Fruit fly (Drosophila melanogaster) whole organism, embryonic: ENCODE measurements around the gene CG31816.
A peak's percentile ranks its signal among the peaks of the same experiment; 100 is the strongest.

Experiments
- Ada2b ChIP-seq: fragments of 200-800 bp; sonication (Bioruptor generic); IDR thresholded peaks from 2 replicates; pipeline ENCODE4 v1.3.6; 2022; ENCODE audit warnings: missing biosample characterization, missing genetic modification characterization
- CG10274 ChIP-seq: fragments of 200-800 bp; sonication (Bioruptor generic); optimal IDR thresholded peaks from 3 replicates; lab custom pipeline; 2017; ENCODE audit warnings: missing biosample characterization, mild to moderate bottlenecking, missing genetic modification characterization
- CG12104 ChIP-seq: fragments of 200-800 bp; sonication (Bioruptor generic); optimal IDR thresholded peaks from 3 replicates; lab custom pipeline; 2016; ENCODE audit warnings: missing biosample characterization, missing genetic modification characterization
- CG14965 ChIP-seq: fragments of 200-800 bp; sonication (Bioruptor generic); optimal IDR thresholded peaks from 2 replicates; lab custom pipeline; 2016; ENCODE audit warnings: missing biosample characterization, missing genetic modification characterization, borderline replicate concordance
- CG15269 ChIP-seq: fragments of 200-800 bp; sonication (Bioruptor generic); optimal IDR thresholded peaks from 2 replicates; lab custom pipeline; 2018; ENCODE audit warnings: missing biosample characterization, mild to moderate bottlenecking, missing genetic modification characterization, moderate library complexity
- CG1603 ChIP-seq: fragments of 200-800 bp; sonication (Bioruptor generic); optimal IDR thresholded peaks from 2 replicates; lab custom pipeline; 2019; ENCODE audit warnings: missing biosample characterization, mild to moderate bottlenecking, missing genetic modification characterization, moderate library complexity
- CG17568 ChIP-seq: fragments of 200-800 bp; sonication (Bioruptor generic); optimal IDR thresholded peaks from 2 replicates; lab custom pipeline; 2018; ENCODE audit warnings: missing biosample characterization, mild to moderate bottlenecking, missing genetic modification characterization, moderate library complexity
- CG18262 ChIP-seq: fragments of 200-800 bp; optimal IDR thresholded peaks from 3 replicates; lab custom pipeline; 2019; ENCODE audit warnings: missing biosample characterization, mild to moderate bottlenecking, missing genetic modification characterization, moderate library complexity
- CG2120 ChIP-seq: fragments of 200-800 bp; sonication (Bioruptor generic); optimal IDR thresholded peaks from 3 replicates; lab custom pipeline; 2016; ENCODE audit warnings: missing biosample characterization, missing genetic modification characterization
- CG2678 ChIP-seq: fragments of 200-800 bp; sonication (Bioruptor generic); optimal IDR thresholded peaks from 3 replicates; lab custom pipeline; 2019; ENCODE audit warnings: missing biosample characterization, mild to moderate bottlenecking, missing genetic modification characterization, moderate library complexity
- CG2875 ChIP-seq: fragments of 200-800 bp; sonication (Bioruptor generic); optimal IDR thresholded peaks from 2 replicates; lab custom pipeline; 2017; ENCODE audit warnings: missing biosample characterization, mild to moderate bottlenecking, missing genetic modification characterization, missing genetic modification reagents
- CG30020 ChIP-seq: fragments of 200-800 bp; optimal IDR thresholded peaks from 2 replicates; lab custom pipeline; 2019; ENCODE audit warnings: missing biosample characterization, mild to moderate bottlenecking, missing genetic modification characterization, moderate library complexity
- CG33557 ChIP-seq: fragments of 200-800 bp; sonication (Bioruptor generic); optimal IDR thresholded peaks from 2 replicates; lab custom pipeline; 2019; ENCODE audit warnings: missing biosample characterization, mild to moderate bottlenecking, missing genetic modification characterization, moderate library complexity
- CG34224 ChIP-seq: fragments of 200-800 bp; sonication (Bioruptor generic); IDR thresholded peaks from 3 replicates; pipeline ENCODE4 v1.3.6; 2022; ENCODE audit warnings: missing biosample characterization, missing genetic modification characterization; ENCODE audit not compliant: partially characterized antibody
- CG3838 ChIP-seq: fragments of 200-800 bp; sonication (Bioruptor generic); optimal IDR thresholded peaks from 3 replicates; lab custom pipeline; 2016; ENCODE audit warnings: missing biosample characterization, missing genetic modification characterization
- CG7556 ChIP-seq: fragments of 200-800 bp; sonication (Bioruptor generic); optimal IDR thresholded peaks from 2 replicates; lab custom pipeline; 2017; ENCODE audit warnings: missing biosample characterization, mild to moderate bottlenecking, missing genetic modification characterization
- CG7987 ChIP-seq: fragments of 200-800 bp; sonication (Bioruptor generic); optimal IDR thresholded peaks from 2 replicates; lab custom pipeline; 2018; ENCODE audit warnings: missing biosample characterization, mild to moderate bottlenecking, missing genetic modification characterization, moderate library complexity
- CG9437 ChIP-seq: fragments of 200-800 bp; sonication (Bioruptor generic); optimal IDR thresholded peaks from 2 replicates; lab custom pipeline; 2018; ENCODE audit warnings: missing biosample characterization, mild to moderate bottlenecking, missing genetic modification characterization
- CG9797 ChIP-seq: fragments of 200-800 bp; sonication (Bioruptor generic); optimal IDR thresholded peaks from 3 replicates; lab custom pipeline; 2018; ENCODE audit warnings: missing biosample characterization, mild to moderate bottlenecking, missing genetic modification characterization
- Chrac-16 ChIP-seq: fragments of 200-800 bp; sonication (Bioruptor generic); optimal IDR thresholded peaks from 3 replicates; lab custom pipeline; 2016; ENCODE audit warnings: missing biosample characterization, missing genetic modification characterization
- Doc2 ChIP-seq: fragments of 200-800 bp; sonication (Bioruptor generic); IDR thresholded peaks from 2 replicates; pipeline ENCODE4 v1.3.6; 2022; ENCODE audit warnings: missing biosample characterization, missing genetic modification characterization
- ERR ChIP-seq: fragments of 200-800 bp; sonication (Bioruptor generic); optimal IDR thresholded peaks from 2 replicates; lab custom pipeline; 2016; ENCODE audit warnings: missing biosample characterization, missing genetic modification characterization
- GATAe ChIP-seq: fragments of 200-800 bp; sonication (Bioruptor generic); conservative IDR thresholded peaks from 2 replicates; pipeline ENCODE4 v1.3.6; 2022; ENCODE audit warnings: missing biosample characterization, missing genetic modification characterization
- Ptx1 ChIP-seq: fragments of 200-800 bp; sonication (Bioruptor generic); IDR thresholded peaks from 2 replicates; pipeline ENCODE4 v1.3.6; 2022; ENCODE audit warnings: missing biosample characterization, missing genetic modification characterization
- btn ChIP-seq: fragments of 200-800 bp; sonication (Bioruptor generic); optimal IDR thresholded peaks from 2 replicates; lab custom pipeline; 2016; ENCODE audit warnings: missing biosample characterization, missing genetic modification characterization
- chn ChIP-seq: fragments of 200-800 bp; sonication (Bioruptor generic); optimal IDR thresholded peaks from 2 replicates; lab custom pipeline; 2016; ENCODE audit warnings: missing biosample characterization, missing genetic modification characterization
- croc ChIP-seq: fragments of 200-800 bp; sonication (Bioruptor generic); conservative IDR thresholded peaks from 3 replicates; pipeline ENCODE4 v1.3.6; 2022; ENCODE audit warnings: missing biosample characterization, missing genetic modification characterization
- cwo ChIP-seq: fragments of 200-800 bp; sonication (Bioruptor generic); optimal IDR thresholded peaks from 3 replicates; lab custom pipeline; 2017; ENCODE audit warnings: missing biosample characterization, missing genetic modification characterization, mild to moderate bottlenecking, moderate library complexity, missing genetic modification reagents
- ems ChIP-seq: fragments of 200-800 bp; sonication (Bioruptor generic); optimal IDR thresholded peaks from 3 replicates; lab custom pipeline; 2016; ENCODE audit warnings: missing biosample characterization, missing genetic modification characterization
- esg ChIP-seq: fragments of 200-800 bp; sonication (Bioruptor generic); conservative IDR thresholded peaks from 2 replicates; pipeline ENCODE4 v1.3.6; 2022; ENCODE audit warnings: missing biosample characterization, missing genetic modification characterization
- ewg ChIP-seq: fragments of 200-800 bp; sonication (Bioruptor generic); optimal IDR thresholded peaks from 3 replicates; lab custom pipeline; 2017; ENCODE audit warnings: mild to moderate bottlenecking, missing biosample characterization, missing genetic modification reagents, missing genetic modification characterization
- fu2 ChIP-seq: fragments of 200-800 bp; sonication (Bioruptor generic); optimal IDR thresholded peaks from 2 replicates; lab custom pipeline; 2016; ENCODE audit warnings: missing biosample characterization, missing genetic modification characterization
- gce ChIP-seq: fragments of 200-800 bp; sonication (Bioruptor generic); IDR thresholded peaks from 3 replicates; pipeline ENCODE4 v1.3.6; 2022; ENCODE audit warnings: missing biosample characterization, missing genetic modification characterization
- grn ChIP-seq: fragments of 200-800 bp; sonication (Bioruptor generic); optimal IDR thresholded peaks from 3 replicates; lab custom pipeline; 2017; ENCODE audit warnings: missing biosample characterization, missing genetic modification characterization
- hkb ChIP-seq, 2 experiments: fragments of 200-800 bp in 1 of 2; fragments of >200 bp in 1 of 2; sonication (Bioruptor generic) in 1 of 2; IDR thresholded peaks in 1 of 2; optimal IDR thresholded peaks in 1 of 2; 2 replicates each; pipeline versions ENCODE4 v1.3.6 to Lab custom; 2017 to 2022; ENCODE audit warnings: missing biosample characterization in 1 of 2, missing genetic modification characterization in 1 of 2
- jumu ChIP-seq: fragments of 200-800 bp; sonication (Bioruptor generic); optimal IDR thresholded peaks from 3 replicates; lab custom pipeline; 2016; ENCODE audit warnings: missing biosample characterization, missing genetic modification characterization
- lmd ChIP-seq: fragments of 200-800 bp; sonication (Bioruptor generic); IDR thresholded peaks from 2 replicates; pipeline ENCODE4 v1.3.6; 2022; ENCODE audit warnings: missing biosample characterization, missing genetic modification characterization
- luna ChIP-seq: fragments of 200-800 bp; sonication (Bioruptor generic); optimal IDR thresholded peaks from 2 replicates; lab custom pipeline; 2016; ENCODE audit warnings: missing biosample characterization, missing genetic modification characterization
- mirr ChIP-seq: fragments of 200-800 bp; sonication (Bioruptor generic); optimal IDR thresholded peaks from 3 replicates; lab custom pipeline; 2018; ENCODE audit warnings: missing biosample characterization, mild to moderate bottlenecking, missing genetic modification characterization
- peb ChIP-seq: fragments of 200-800 bp; sonication (Bioruptor generic); IDR thresholded peaks from 2 replicates; pipeline ENCODE4 v1.3.6; 2022; ENCODE audit warnings: missing biosample characterization, missing genetic modification characterization
- pnt ChIP-seq: fragments of 200-800 bp; sonication (Bioruptor generic); optimal IDR thresholded peaks from 3 replicates; lab custom pipeline; 2016; ENCODE audit warnings: missing biosample characterization, missing genetic modification characterization
- pros ChIP-seq: fragments of 200-800 bp; sonication (Bioruptor generic); optimal IDR thresholded peaks from 3 replicates; lab custom pipeline; 2019; ENCODE audit warnings: missing biosample characterization, mild to moderate bottlenecking, missing genetic modification characterization, moderate library complexity
- psq ChIP-seq: fragments of 200-800 bp; sonication (Bioruptor generic); optimal IDR thresholded peaks from 2 replicates; lab custom pipeline; 2017; ENCODE audit warnings: missing biosample characterization, missing genetic modification characterization
- sug ChIP-seq: fragments of 200-800 bp; optimal IDR thresholded peaks from 2 replicates; lab custom pipeline; 2019; ENCODE audit warnings: missing biosample characterization, mild to moderate bottlenecking, missing genetic modification characterization, moderate library complexity
- tin ChIP-seq: fragments of 200-800 bp; sonication (Bioruptor generic); optimal IDR thresholded peaks from 3 replicates; lab custom pipeline; 2016; ENCODE audit warnings: missing biosample characterization, missing genetic modification characterization
- wek ChIP-seq: fragments of 200-800 bp; sonication (Bioruptor generic); optimal IDR thresholded peaks from 3 replicates; lab custom pipeline; 2018; ENCODE audit warnings: missing biosample characterization, mild to moderate bottlenecking, missing genetic modification characterization, moderate library complexity
- zfh2 ChIP-seq: fragments of 200-800 bp; sonication (Bioruptor generic); optimal IDR thresholded peaks from 2 replicates; lab custom pipeline; 2016; ENCODE audit warnings: missing biosample characterization, missing genetic modification characterization

Gene CG31816

dm6 chr2L:16521345-16522285 lies 20.7 kb upstream of the CG31816 start (continued):
- TF ChIP-seq CG18262 (peak; percentile 83), ERR (peak; percentile 31), CG2875 (peak; percentile 96), GATAe (GFP tag; lab: Robert Waterston, UW) (no peak), CG34224 (GFP tag; lab: Robert Waterston, UW) (peak; percentile 25; the same call in 1 of the 3 replicates), CG12104 (peak; percentile 83), cwo (GFP tag; lab: Kevin White, UChicago) (peak; percentile 78), CG1603 (tag; lab: Kevin White, UChicago) (peak; percentile 96), CG15269 (peak; percentile 57), CG9437 (peak; percentile 24), mirr (GFP tag; lab: Kevin White, UChicago) (peak; percentile 93), CG7987 (GFP tag; lab: Kevin White, UChicago) (peak; percentile 89), CG3838 (GFP tag; lab: Kevin White, UChicago) (peak; percentile 94), jumu (GFP tag; lab: Kevin White, UChicago) (peak; percentile 33), Ptx1 (0 out of 2 replicates have a peak, but pooled peaks have one; percentile 31), Doc2 (GFP tag; lab: Robert Waterston, UW) (no peak), pros (peak; percentile 68), hkb (optimal IDR thresholded peaks at IDR 0.05; lab: Kevin White, UChicago) (no peak), hkb (GFP tag; IDR thresholded peaks at IDR 0.05; lab: Robert Waterston, UW) (peak; percentile 88; the same call in 1 of the 2 replicates), CG10274 (peak; percentile 74), Ada2b (GFP tag; lab: Robert Waterston, UW) (peak; percentile 44; the same call in 1 of the 2 replicates), fu2 (GFP tag; lab: Kevin White, UChicago) (peak; percentile 56), lmd (GFP tag; lab: Robert Waterston, UW) (no peak), psq (peak; percentile 89), croc (GFP tag; lab: Robert Waterston, UW) (peak; percentile 69), gce (peak; percentile 80; the same call in 2 of the 3 replicates), CG2120 (peak; percentile 36), luna (GFP tag; lab: Kevin White, UChicago) (peak; percentile 22), ewg (GFP tag; lab: Kevin White, UChicago) (peak; percentile 81), btn (peak; percentile 82), esg (GFP tag; lab: Robert Waterston, UW) (no peak), wek (GFP tag; lab: Kevin White, UChicago) (peak; percentile 94), Chrac-16 (GFP tag; lab: Kevin White, UChicago) (no peak), CG30020 (tag; lab: Kevin White, UChicago) (peak; percentile 54), CG7556 (peak; percentile 84), grn (GFP tag; lab: Kevin White, UChicago) (peak; percentile 90), chn (GFP tag; lab: Kevin White, UChicago) (peak; percentile 67), peb (GFP tag; lab: Robert Waterston, UW) (peak; percentile 40; the same call in 1 of the 2 replicates), CG33557 (GFP tag; lab: Kevin White, UChicago) (peak; percentile 95), ems (GFP tag; lab: Kevin White, UChicago) (peak; percentile 56), CG14965 (peak; percentile 82), pnt (GFP tag; lab: Kevin White, UChicago) (peak; percentile 9), zfh2 (GFP tag; lab: Kevin White, UChicago) (no peak), CG9797 (GFP tag; lab: Kevin White, UChicago) (peak; percentile 54), sug (tag; lab: Kevin White, UChicago) (peak; percentile 71), CG17568 (GFP tag; lab: Kevin White, UChicago) (peak; percentile 95), tin (GFP tag; lab: Kevin White, UChicago) (no peak), CG2678 (tag; lab: Kevin White, UChicago) (peak; percentile 86)
